Fruit fly (Drosophila melanogaster) whole organism, pupa: ENCODE results near the gene Prosbeta5R2.

Experiments used
- CG10348 ChIP-seq: fragments of 200-800 bp; sonication (Bioruptor generic); IDR thresholded peaks from 2 replicates; pipeline ENCODE4 v1.3.6; 2022; ENCODE audit warnings: missing biosample characterization, missing genetic modification characterization
- CG12605 ChIP-seq: fragments of 200-800 bp; sonication (Bioruptor generic); IDR thresholded peaks from 2 replicates; pipeline ENCODE4 v1.3.6; 2022; ENCODE audit warnings: missing biosample characterization, missing genetic modification characterization
- CG13204 ChIP-seq: fragments of 200-800 bp; sonication (Bioruptor generic); optimal IDR thresholded peaks from 2 replicates; lab custom pipeline; 2018; ENCODE audit warnings: missing biosample characterization, mild to moderate bottlenecking, missing genetic modification characterization, moderate library complexity
- CG14655 ChIP-seq: fragments of 200-800 bp; sonication (Bioruptor generic); optimal IDR thresholded peaks from 3 replicates; lab custom pipeline; 2017; ENCODE audit warnings: mild to moderate bottlenecking, missing biosample characterization, missing genetic modification reagents, missing genetic modification characterization
- CG15710 ChIP-seq: fragments of 200-800 bp; sonication (Bioruptor generic); optimal IDR thresholded peaks from 2 replicates; lab custom pipeline; 2018; ENCODE audit warnings: missing biosample characterization, mild to moderate bottlenecking, missing genetic modification characterization, moderate library complexity
- CG17806 ChIP-seq: fragments of 200-800 bp; sonication (Bioruptor generic); optimal IDR thresholded peaks from 2 replicates; lab custom pipeline; 2018; ENCODE audit warnings: missing biosample characterization, mild to moderate bottlenecking, missing genetic modification characterization, moderate library complexity
- CG32121 ChIP-seq: fragments of 200-800 bp; sonication (Bioruptor generic); IDR thresholded peaks from 2 replicates; pipeline ENCODE4 v1.3.6; 2022; ENCODE audit warnings: missing biosample characterization, missing genetic modification characterization
- CG34367 ChIP-seq: fragments of 200-800 bp; sonication (Bioruptor generic); optimal IDR thresholded peaks from 2 replicates; lab custom pipeline; 2018; ENCODE audit warnings: missing biosample characterization, mild to moderate bottlenecking, missing genetic modification characterization
- CG4496 ChIP-seq: fragments of 200-800 bp; sonication (Bioruptor generic); IDR thresholded peaks from 3 replicates; pipeline ENCODE4 v1.3.6; 2022; ENCODE audit warnings: missing biosample characterization, missing genetic modification characterization
- CG8159 ChIP-seq: fragments of 200-800 bp; sonication (Bioruptor generic); optimal IDR thresholded peaks from 3 replicates; lab custom pipeline; 2018; ENCODE audit warnings: missing biosample characterization, mild to moderate bottlenecking, missing genetic modification characterization, moderate library complexity
- CG8301 ChIP-seq: fragments of 200-800 bp; sonication (Bioruptor generic); optimal IDR thresholded peaks from 2 replicates; lab custom pipeline; 2018; ENCODE audit warnings: missing biosample characterization, mild to moderate bottlenecking, missing genetic modification characterization
- CG9948 ChIP-seq: fragments of 200-800 bp; sonication (Bioruptor generic); optimal IDR thresholded peaks from 2 replicates; lab custom pipeline; 2018; ENCODE audit warnings: missing biosample characterization, mild to moderate bottlenecking, missing genetic modification characterization, moderate library complexity
- D1 ChIP-seq: fragments of 200-800 bp; sonication (Bioruptor generic); optimal IDR thresholded peaks from 2 replicates; lab custom pipeline; 2018; ENCODE audit warnings: missing biosample characterization, mild to moderate bottlenecking, missing genetic modification characterization, moderate library complexity
- EcR ChIP-seq: fragments of 200-800 bp; sonication (Bioruptor generic); optimal IDR thresholded peaks from 3 replicates; lab custom pipeline; 2019; ENCODE audit warnings: missing biosample characterization, missing genetic modification characterization, mild to moderate bottlenecking, moderate library complexity, missing genetic modification reagents
- Ets98B ChIP-seq: fragments of 200-800 bp; sonication (Bioruptor generic); IDR thresholded peaks from 2 replicates; pipeline ENCODE4 v1.3.6; 2022; ENCODE audit warnings: missing biosample characterization, missing genetic modification characterization
- Pif1A ChIP-seq: fragments of 200-800 bp; sonication (Bioruptor generic); optimal IDR thresholded peaks from 3 replicates; lab custom pipeline; 2016; ENCODE audit warnings: missing biosample characterization, missing genetic modification characterization
- Pif1B ChIP-seq: fragments of 200-800 bp; sonication (Bioruptor generic); optimal IDR thresholded peaks from 3 replicates; lab custom pipeline; 2016; ENCODE audit warnings: missing biosample characterization, missing genetic modification characterization
- Snoo ChIP-seq: fragments of 200-800 bp; sonication (Bioruptor generic); optimal IDR thresholded peaks from 3 replicates; lab custom pipeline; 2017; ENCODE audit warnings: missing biosample characterization, mild to moderate bottlenecking, missing genetic modification characterization, inconsistent platforms
- fd96Ca ChIP-seq: fragments of 200-800 bp; sonication (Bioruptor generic); IDR thresholded peaks from 3 replicates; pipeline ENCODE4 v1.3.6; 2022; ENCODE audit warnings: missing biosample characterization, missing genetic modification characterization
- gl ChIP-seq: fragments of 200-800 bp; sonication (Bioruptor generic); optimal IDR thresholded peaks from 2 replicates; lab custom pipeline; 2018; ENCODE audit warnings: missing biosample characterization, mild to moderate bottlenecking, missing genetic modification characterization
- rn ChIP-seq: fragments of 200-800 bp; sonication (Bioruptor generic); IDR thresholded peaks from 2 replicates; pipeline ENCODE4 v1.3.6; 2022; ENCODE audit warnings: missing biosample characterization, missing genetic modification characterization

Gene Prosbeta5R2

DNA sequence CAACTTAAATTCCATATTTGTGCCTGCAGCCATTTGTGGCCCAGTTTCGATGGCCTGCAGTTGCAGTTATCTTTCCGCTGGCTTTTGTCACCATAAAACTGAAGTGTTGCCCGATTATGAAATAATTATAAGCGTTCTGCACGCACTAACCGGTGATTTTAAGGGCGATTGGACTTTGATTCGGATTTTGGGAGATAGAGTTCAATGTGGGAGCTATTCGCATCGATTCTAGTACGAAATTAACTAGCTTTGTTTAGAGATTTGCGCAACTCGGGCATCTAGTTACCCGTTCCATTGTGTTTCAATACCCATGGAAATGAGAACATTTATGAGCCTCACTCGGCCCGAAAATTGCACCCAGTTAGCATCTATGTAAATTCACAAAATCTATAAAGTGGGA is 16.1 kb downstream of the Prosbeta5R2 start, which contains the start of gene CG5693:
Gene CG5693, plus strand, starts transcription at position 301 of the 400 bp plus-strand sequence.
- TF ChIP-seq Pif1B (GFP tag; lab: Kevin White, UChicago) (no peak), Pif1A (GFP tag; lab: Kevin White, UChicago) (no peak), CG9948 (tag; lab: Kevin White, UChicago) (no peak), gl (tag; lab: Kevin White, UChicago) (no peak), CG32121 (GFP tag; lab: Robert Waterston, UW) (no peak), D1 (tag; lab: Kevin White, UChicago) (no peak), CG34367 (tag; lab: Kevin White, UChicago) (no peak), CG12605 (no peak), CG8159 (tag; lab: Kevin White, UChicago) (no peak), Ets98B (no peak), CG10348 (no peak), CG15710 (tag; lab: Kevin White, UChicago) (no peak), CG4496 (GFP tag; lab: Robert Waterston, UW) (no peak), CG13204 (GFP tag; lab: Kevin White, UChicago) (no peak), Snoo (tag; lab: Kevin White, UChicago) (no peak)
- TF ChIP-seq, all 21 proteins: peak for 0

DNA sequence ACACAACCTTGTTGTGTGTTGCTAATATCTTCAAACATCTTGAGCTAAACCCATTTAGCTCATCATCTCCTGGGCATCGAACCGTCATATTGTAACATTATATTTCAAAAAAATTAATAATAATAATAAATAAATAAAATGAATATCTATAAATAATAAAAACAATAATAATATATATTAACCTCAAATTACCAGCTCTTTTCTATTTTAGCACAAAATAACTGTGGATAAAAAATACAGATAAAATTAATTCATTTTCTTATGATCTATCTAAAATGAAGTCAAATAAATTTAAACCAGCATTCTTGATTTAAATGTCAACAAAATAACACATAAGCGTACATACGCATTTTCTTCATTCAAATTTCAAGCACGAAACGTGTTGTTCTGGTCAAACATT is 16.8 kb downstream of the Prosbeta5R2 start, which contains the start of gene CG42659:
Gene CG42659, plus strand, starts transcription at position 301 of the 400 bp plus-strand sequence.
- no peak for TF ChIP-seq CG34367 (tag; lab: Kevin White, UChicago)
- TF ChIP-seq Ets98B = no peak
- TF ChIP-seq Snoo (tag; lab: Kevin White, UChicago) = no peak
- TF ChIP-seq CG8301 = no peak
- no peak for TF ChIP-seq CG10348
- no peak for TF ChIP-seq CG8159 (tag; lab: Kevin White, UChicago)
- TF ChIP-seq fd96Ca = no peak
- no peak for TF ChIP-seq CG32121 (GFP tag; lab: Robert Waterston, UW)
- no peak for TF ChIP-seq CG14655 (GFP tag; lab: Kevin White, UChicago)
- TF ChIP-seq CG4496 (GFP tag; lab: Robert Waterston, UW) = no peak
- TF ChIP-seq CG12605 = no peak
- TF ChIP-seq D1 (tag; lab: Kevin White, UChicago) = no peak
- TF ChIP-seq Pif1B (GFP tag; lab: Kevin White, UChicago) = no peak
- TF ChIP-seq Pif1A (GFP tag; lab: Kevin White, UChicago) = no peak
- no peak for TF ChIP-seq rn (GFP tag; lab: Robert Waterston, UW)
- TF ChIP-seq gl (tag; lab: Kevin White, UChicago) = no peak
- no peak for TF ChIP-seq CG17806 (tag; lab: Kevin White, UChicago)
- no peak for TF ChIP-seq CG9948 (tag; lab: Kevin White, UChicago)
- no peak for TF ChIP-seq CG13204 (GFP tag; lab: Kevin White, UChicago)
- TF ChIP-seq CG15710 (tag; lab: Kevin White, UChicago) = no peak

DNA sequence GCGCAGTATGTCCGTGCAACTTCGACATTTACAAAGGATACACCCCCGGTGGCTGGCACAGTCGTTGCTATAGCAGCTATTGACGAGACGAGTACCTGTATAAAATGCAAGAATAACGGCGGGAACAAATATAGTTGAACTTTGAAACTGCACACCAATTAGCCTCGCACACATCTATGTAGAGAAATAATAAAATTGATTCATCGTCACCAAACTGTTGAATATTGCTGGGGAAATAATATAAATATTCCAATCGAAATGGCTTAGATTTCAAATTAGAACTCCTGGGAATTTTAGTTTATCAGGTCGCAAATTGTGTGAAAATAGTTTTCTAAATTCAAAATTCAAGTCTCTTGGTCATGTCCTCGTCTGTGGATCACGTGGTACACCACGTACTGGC is 17.4 kb downstream of the Prosbeta5R2 start, which contains the start of the genes CG42634 and CG42635:
Gene CG42634, plus strand, starts transcription at position 301 of the 400 bp plus-strand sequence.
Gene CG42635, plus strand, starts transcription at position 301 of the 400 bp plus-strand sequence.
- TF ChIP-seq CG17806 (tag; lab: Kevin White, UChicago) (no peak), D1 (tag; lab: Kevin White, UChicago) (no peak), Snoo (tag; lab: Kevin White, UChicago) (no peak), CG34367 (tag; lab: Kevin White, UChicago) (no peak), CG32121 (GFP tag; lab: Robert Waterston, UW) (no peak), CG8159 (tag; lab: Kevin White, UChicago) (no peak), CG15710 (tag; lab: Kevin White, UChicago) (no peak), CG12605 (no peak), EcR (GFP tag; lab: Kevin White, UChicago) (no peak)

DNA sequence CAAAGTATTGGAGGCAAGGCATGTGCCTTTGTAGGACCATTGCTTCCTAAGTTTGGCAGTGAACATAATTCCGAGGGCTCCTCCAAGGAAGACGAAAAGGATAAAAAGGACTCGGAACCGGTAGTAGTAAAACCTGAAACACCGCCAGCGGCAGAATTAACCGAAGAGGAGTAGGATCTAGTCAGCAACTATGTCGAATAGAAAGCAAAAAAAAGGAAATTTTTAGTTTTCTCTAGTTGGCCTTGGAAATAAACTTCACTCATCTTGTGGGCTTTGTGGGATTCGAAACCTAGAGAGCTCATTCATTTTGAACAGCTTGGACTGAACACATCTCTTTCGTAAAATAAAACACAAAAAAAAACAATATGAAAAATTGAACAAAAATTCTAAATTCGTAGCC is 18.4 kb downstream of the Prosbeta5R2 start, which contains the start of gene CG31740:
Gene CG31740, plus strand, starts transcription at position 301 of the 400 bp plus-strand sequence.
- TF ChIP-seq Snoo (tag; lab: Kevin White, UChicago) (no peak), EcR (GFP tag; lab: Kevin White, UChicago) (no peak), D1 (tag; lab: Kevin White, UChicago) (no peak), gl (tag; lab: Kevin White, UChicago) (no peak), Pif1B (GFP tag; lab: Kevin White, UChicago) (no peak), Ets98B (no peak), CG8301 (no peak), CG9948 (tag; lab: Kevin White, UChicago) (no peak), CG32121 (GFP tag; lab: Robert Waterston, UW) (no peak)

DNA sequence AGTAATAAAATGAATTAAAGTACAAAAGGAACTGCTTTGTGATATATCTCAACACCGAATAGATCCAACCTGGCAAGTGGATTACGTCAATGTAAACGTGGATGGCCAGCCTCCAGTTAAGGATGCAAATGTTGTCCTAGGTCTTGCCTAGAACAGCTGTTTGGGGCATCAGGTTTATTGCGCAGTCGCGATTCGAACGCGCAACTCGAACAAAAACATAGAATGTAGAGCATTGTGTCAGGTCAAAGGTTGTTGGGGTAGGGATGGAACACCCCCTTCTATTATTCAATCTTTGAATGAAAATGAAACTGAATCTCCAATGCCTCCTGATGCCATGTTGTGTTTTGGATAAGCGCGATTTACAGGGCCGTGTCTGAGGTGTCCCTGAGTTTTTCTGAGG is 19.5 kb downstream of the Prosbeta5R2 start:
- TF ChIP-seq rn (GFP tag; lab: Robert Waterston, UW) (no peak), CG12605 (no peak), CG13204 (GFP tag; lab: Kevin White, UChicago) (no peak), EcR (GFP tag; lab: Kevin White, UChicago) (no peak), gl (tag; lab: Kevin White, UChicago) (no peak), CG32121 (GFP tag; lab: Robert Waterston, UW) (no peak), Ets98B (no peak), CG4496 (GFP tag; lab: Robert Waterston, UW) (no peak), CG17806 (tag; lab: Kevin White, UChicago) (no peak), CG14655 (GFP tag; lab: Kevin White, UChicago) (no peak), CG8301 (no peak), CG8159 (tag; lab: Kevin White, UChicago) (no peak), CG10348 (no peak)
- TF ChIP-seq, all 21 proteins: peak for 0

DNA sequence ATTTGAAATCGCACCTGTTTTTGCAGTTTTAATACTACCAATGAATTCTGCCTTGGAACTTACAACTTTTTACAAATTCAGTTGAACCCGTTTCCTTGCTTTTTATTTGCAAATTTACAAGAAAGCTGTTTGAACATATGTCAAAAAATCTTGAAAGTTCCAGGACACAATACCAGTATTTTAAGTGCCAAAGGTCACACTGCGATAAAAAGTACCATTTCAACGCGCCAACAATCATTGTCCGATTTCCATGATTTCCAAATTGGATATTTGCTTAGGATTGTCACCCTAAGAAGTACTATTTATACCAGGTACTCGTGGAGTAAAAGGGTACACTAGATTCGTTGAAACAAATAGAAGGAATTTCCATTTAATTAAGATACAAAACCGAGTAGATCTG is 21.2 kb downstream of the Prosbeta5R2 start, which contains the start of gene elfless:
Gene elfless, minus strand, starts transcription at position 101 of the 400 bp plus-strand sequence.
- no peak for TF ChIP-seq fd96Ca
- no peak for TF ChIP-seq gl (tag; lab: Kevin White, UChicago)
- no peak for TF ChIP-seq rn (GFP tag; lab: Robert Waterston, UW)
- no peak for TF ChIP-seq CG13204 (GFP tag; lab: Kevin White, UChicago)
- TF ChIP-seq CG10348 = no peak
- TF ChIP-seq Pif1B (GFP tag; lab: Kevin White, UChicago) = no peak
- no peak for TF ChIP-seq Snoo (tag; lab: Kevin White, UChicago)
- TF ChIP-seq EcR (GFP tag; lab: Kevin White, UChicago) = no peak
